Fruit fly (Drosophila melanogaster): Measurements from ENCODE around the gene GILT1.

GILT1 gene

DNA sequence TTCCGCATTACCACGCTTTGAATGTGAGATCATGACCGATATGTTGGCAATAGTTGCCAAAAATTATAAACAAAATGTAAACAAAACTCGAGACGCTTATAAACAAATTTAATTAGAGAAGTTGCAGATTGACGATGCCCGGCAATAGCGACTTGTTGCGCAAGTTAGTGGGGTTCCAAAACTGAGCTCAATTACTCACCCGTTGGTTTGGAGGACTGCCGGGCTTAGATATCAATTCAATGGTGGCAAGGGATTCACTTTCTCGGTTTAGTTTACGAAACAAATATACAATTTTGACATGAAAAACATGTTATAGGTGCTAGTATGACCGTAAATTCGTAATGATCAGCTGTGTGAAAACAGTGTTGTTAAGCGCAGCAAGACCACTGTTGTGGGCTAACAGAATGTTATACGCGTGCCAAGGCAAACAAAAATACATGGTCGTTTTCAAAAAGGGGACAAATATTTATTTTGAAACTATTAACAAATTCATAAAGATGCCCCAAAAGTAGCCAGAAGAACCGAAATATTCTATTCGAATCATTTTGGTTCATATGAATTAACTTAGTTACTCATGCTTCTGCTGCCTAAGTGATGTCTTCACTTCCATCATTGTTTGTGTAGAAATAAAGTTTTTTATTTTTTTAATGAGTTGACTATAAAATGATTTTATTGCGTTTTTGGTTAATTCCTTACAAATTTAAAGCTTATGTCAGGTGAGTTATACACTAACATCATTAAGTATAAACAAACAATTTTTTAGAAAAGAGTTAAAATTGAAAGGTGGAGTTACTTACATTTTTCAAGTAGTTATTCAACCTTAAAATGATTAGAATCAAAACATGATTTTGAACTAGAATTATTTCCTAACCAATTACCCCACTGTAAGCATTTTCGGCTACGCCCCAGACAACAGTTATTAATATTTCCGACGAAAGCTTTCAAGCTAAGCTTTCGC lies 34.8 kb downstream of the GILT1 start, which contains the start of gene Elp6 (continued):
- peak; percentile 84 for TF ChIP-seq cyc (GFP tag; optimal IDR thresholded peaks at IDR 0.05)
- peak; percentile 81 for TF ChIP-seq CG4318 (GFP tag; optimal IDR thresholded peaks at IDR 0.05)
- TF ChIP-seq Sox15 (GFP tag; optimal IDR thresholded peaks at IDR 0.05), result peak; percentile 86
- TF ChIP-seq Eip78C (GFP tag), result peak; percentile 95
- peak; percentile 72 for TF ChIP-seq fd59A (GFP tag; optimal IDR thresholded peaks at IDR 0.05)
- TF ChIP-seq Ets96B (tag; optimal IDR thresholded peaks at IDR 0.05), result peak; percentile 74
- TF ChIP-seq CG11762 (GFP tag; optimal IDR thresholded peaks at IDR 0.05; ENCODE audit: insufficient read depth), result peak; percentile 87
- TF ChIP-seq salr (GFP tag; optimal IDR thresholded peaks at IDR 0.05), result peak in 1 of 2 experiments; percentile 93
- TF ChIP-seq eg (GFP tag; IDR thresholded peaks at IDR 0.05), result peak; percentile 81
- peak; percentile 82 for TF ChIP-seq acj6 (GFP tag; optimal IDR thresholded peaks at IDR 0.05)
- TF ChIP-seq CG6792 (GFP tag; optimal IDR thresholded peaks at IDR 0.05), result peak; percentile 80
- peak; percentile 50 for TF ChIP-seq fkh (GFP tag; optimal IDR thresholded peaks at IDR 0.05)
- peak; percentile 86 for TF ChIP-seq Smox (GFP tag; optimal IDR thresholded peaks at IDR 0.05)
- peak; percentile 88 for TF ChIP-seq lz (GFP tag; optimal IDR thresholded peaks at IDR 0.05)
- TF ChIP-seq CG7368 (GFP tag; optimal IDR thresholded peaks at IDR 0.05), result peak; percentile 70
- peak; percentile 58 for TF ChIP-seq vri (GFP tag; optimal IDR thresholded peaks at IDR 0.05)
- TF ChIP-seq CG9139 (GFP tag; optimal IDR thresholded peaks at IDR 0.05), result no peak
- peak; percentile 82 for TF ChIP-seq CG8632 (GFP tag; optimal IDR thresholded peaks at IDR 0.05)
- TF ChIP-seq Ets21C (GFP tag; optimal IDR thresholded peaks at IDR 0.05), result peak; percentile 78
- TF ChIP-seq Eip75B (GFP tag; optimal IDR thresholded peaks at IDR 0.05), result peak; percentile 90
- TF ChIP-seq Sox102F (GFP tag; optimal IDR thresholded peaks at IDR 0.05), result peak; percentile 79
- peak in 1 of 2 experiments; percentile 73 for TF ChIP-seq ss (GFP tag; optimal IDR thresholded peaks at IDR 0.05)
- TF ChIP-seq CG11294 (GFP tag; IDR thresholded peaks at IDR 0.05), result peak; percentile 29; the same call in 1 of the 2 replicates
- TF ChIP-seq spab (GFP tag; optimal IDR thresholded peaks at IDR 0.05), result peak; percentile 79
- peak; percentile 74 for TF ChIP-seq Lpt (GFP tag; optimal IDR thresholded peaks at IDR 0.05)
- TF ChIP-seq OdsH (GFP tag; optimal IDR thresholded peaks at IDR 0.05), result peak; percentile 85

DNA sequence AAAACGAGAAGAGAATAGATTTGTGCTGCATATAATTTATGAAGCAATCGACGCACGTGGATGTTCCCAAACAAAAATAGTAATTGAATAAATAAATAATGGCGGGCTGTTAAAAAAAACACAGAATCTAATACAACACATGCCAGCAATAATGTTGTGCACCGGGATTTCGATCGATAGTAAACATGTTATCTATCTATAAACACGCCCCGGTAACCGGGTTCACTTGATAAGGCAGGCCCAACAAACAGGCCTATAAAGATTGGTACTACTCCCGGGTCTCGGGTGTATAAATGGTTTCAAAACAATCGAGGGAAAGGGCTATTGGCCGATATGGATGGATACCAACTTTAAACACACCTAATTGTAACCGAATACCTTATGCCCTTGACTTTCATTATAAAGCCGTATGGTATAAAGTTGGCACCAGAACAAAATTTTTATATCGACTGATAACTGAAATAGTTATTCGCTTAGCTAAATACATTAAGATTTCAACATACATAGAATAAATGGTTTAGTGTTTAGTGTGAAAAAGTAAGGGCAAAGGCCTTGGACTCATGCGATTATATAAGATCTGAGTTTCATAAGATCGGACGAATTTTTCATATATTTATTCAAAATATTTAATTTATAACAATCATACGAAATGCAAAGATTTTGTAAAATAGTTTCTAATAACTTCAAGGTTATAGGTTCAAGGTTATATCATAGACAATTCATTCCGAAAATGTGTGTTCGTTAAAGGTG lies 35.8 kb downstream of the GILT1 start:
- TF ChIP-seq CG11902 (GFP tag; optimal IDR thresholded peaks at IDR 0.05) (no peak), Smox (GFP tag; optimal IDR thresholded peaks at IDR 0.05) (no peak), topi (GFP tag; optimal IDR thresholded peaks at IDR 0.05) (peak; percentile 20), net (GFP tag; optimal IDR thresholded peaks at IDR 0.05) (no peak), dac (GFP tag; optimal IDR thresholded peaks at IDR 0.05) (no peak), fd59A (GFP tag; optimal IDR thresholded peaks at IDR 0.05) (no peak), eg (GFP tag; IDR thresholded peaks at IDR 0.05) (no peak), fkh (GFP tag; optimal IDR thresholded peaks at IDR 0.05) (peak; percentile 68), CG8632 (GFP tag; optimal IDR thresholded peaks at IDR 0.05) (peak; percentile 6), CG15336 (GFP tag; IDR thresholded peaks at IDR 0.05) (no peak), lz (GFP tag; optimal IDR thresholded peaks at IDR 0.05) (no peak), Blimp-1 (GFP tag; optimal IDR thresholded peaks at IDR 0.05) (no peak), CG6792 (GFP tag; optimal IDR thresholded peaks at IDR 0.05) (no peak), pdm3 (GFP tag; optimal IDR thresholded peaks at IDR 0.05) (no peak), CG6854 (GFP tag; optimal IDR thresholded peaks at IDR 0.05) (no peak), CG9139 (GFP tag; optimal IDR thresholded peaks at IDR 0.05) (no peak), svp (GFP tag) (no peak), CG3032 (tag; optimal IDR thresholded peaks at IDR 0.05) (no peak), CG6276 (GFP tag; optimal IDR thresholded peaks at IDR 0.05) (no peak), dsx (GFP tag; optimal IDR thresholded peaks at IDR 0.05; ENCODE audit: poor library complexity, severe bottlenecking) (no peak), Sox102F (GFP tag; optimal IDR thresholded peaks at IDR 0.05) (no peak), CG4318 (GFP tag; optimal IDR thresholded peaks at IDR 0.05) (no peak), CG7368 (GFP tag; optimal IDR thresholded peaks at IDR 0.05) (no peak), Sox15 (GFP tag; optimal IDR thresholded peaks at IDR 0.05) (no peak), CG32006 (GFP tag; optimal IDR thresholded peaks at IDR 0.05) (peak; percentile 51), Hr39 (GFP tag; optimal IDR thresholded peaks at IDR 0.05) (no peak), CG6163 (GFP tag; IDR thresholded peaks at IDR 0.05) (no peak), spab (GFP tag; optimal IDR thresholded peaks at IDR 0.05) (no peak), OdsH (GFP tag; optimal IDR thresholded peaks at IDR 0.05) (peak; percentile 5), Lpt (GFP tag; optimal IDR thresholded peaks at IDR 0.05) (no peak), Ets96B (tag; optimal IDR thresholded peaks at IDR 0.05) (no peak), esn (GFP tag; optimal IDR thresholded peaks at IDR 0.05) (peak; percentile 7), Hr38 (GFP tag; optimal IDR thresholded peaks at IDR 0.05) (no peak), Gug (GFP tag; IDR thresholded peaks at IDR 0.05) (no peak), CG11294 (GFP tag; IDR thresholded peaks at IDR 0.05) (no peak)

All from whole organism, prepupa.